Worm (Caenorhabditis elegans) whole organism, young adult: ENCODE results near the gene mam-2.

Experiments used
- F23B12.7 ChIP-seq: sonication (generic microtip); optimal IDR thresholded peaks from 2 replicates; lab custom pipeline; 2017; ENCODE audit warnings: missing genetic modification characterization, mild to moderate bottlenecking, missing compliant biosample characterization, antibody characterized with exemption, moderate library complexity; ENCODE audit not compliant: insufficient read depth
- T26A5.8 ChIP-seq: sonication (generic microtip); optimal IDR thresholded peaks from 2 replicates; lab custom pipeline; 2016; ENCODE audit warnings: missing genetic modification characterization, missing compliant biosample characterization
- Y79H2A.3 ChIP-seq: fragments of 200-800 bp; sonication (Bioruptor generic); conservative IDR thresholded peaks from 2 replicates; pipeline ENCODE4 v1.3.6; 2022; ENCODE audit warnings: missing genetic modification reagents, missing genetic modification characterization, missing compliant biosample characterization
- akir-1 ChIP-seq: fragments of 200-800 bp; sonication (Bioruptor generic); optimal IDR thresholded peaks from 2 replicates; lab custom pipeline; 2018; ENCODE audit warnings: mild to moderate bottlenecking, missing genetic modification characterization, moderate library complexity, missing compliant biosample characterization
- dpl-1 ChIP-seq: fragments of 150-350 bp; optimal IDR thresholded peaks from 2 replicates; lab custom pipeline; 2014; ENCODE audit warnings: missing biosample characterization, missing genetic modification reagents, missing genetic modification characterization
- gei-17 ChIP-seq: fragments of 200-800 bp; sonication (Bioruptor generic); optimal IDR thresholded peaks from 2 replicates; lab custom pipeline; 2018; ENCODE audit warnings: mild to moderate bottlenecking, missing genetic modification characterization, missing compliant biosample characterization
- hmg-20 ChIP-seq: fragments of 200-800 bp; sonication (Bioruptor generic); IDR thresholded peaks from 2 replicates; pipeline ENCODE4 v1.3.6; 2022; ENCODE audit warnings: missing genetic modification reagents, missing genetic modification characterization, missing compliant biosample characterization
- lin-40 ChIP-seq: sonication (generic microtip); optimal IDR thresholded peaks from 2 replicates; lab custom pipeline; 2016; ENCODE audit warnings: missing genetic modification characterization, mild to moderate bottlenecking, missing compliant biosample characterization, missing genotype, missing genetic modification reagents
- lin-54 ChIP-seq: fragments of 200-800 bp; sonication (Bioruptor generic); optimal IDR thresholded peaks from 2 replicates; lab custom pipeline; 2018; ENCODE audit warnings: mild to moderate bottlenecking, missing genetic modification characterization, missing compliant biosample characterization
- unc-62 ChIP-seq: fragments of 150-350 bp; optimal IDR thresholded peaks from 2 replicates; lab custom pipeline; 2014; ENCODE audit warnings: missing biosample characterization, missing genetic modification reagents, missing genetic modification characterization

- TF ChIP-seq unc-62 (GFP tag; lab: Kevin White, UChicago) = no peak
- no peak for TF ChIP-seq T26A5.8 (tag; lab: Kevin White, UChicago)
- TF ChIP-seq lin-40 = no peak
- no peak for TF ChIP-seq hmg-20
- TF ChIP-seq F23B12.7 = no peak
- no peak for TF ChIP-seq dpl-1 (GFP tag; lab: Kevin White, UChicago)
- no peak for TF ChIP-seq lin-54 (GFP tag; lab: Kevin White, UChicago)
- no peak for TF ChIP-seq gei-17 (GFP tag; lab: Kevin White, UChicago)
- no peak for TF ChIP-seq Y79H2A.3 (GFP tag; lab: Robert Waterston, UW)
- no peak for TF ChIP-seq akir-1 (GFP tag; lab: Kevin White, UChicago)
Observed at ce11 chrIV:9944279-9944678, 38.7 kb upstream of the mam-2 start.
